Fruit fly (Drosophila melanogaster) whole organism, larva: ENCODE results near the gene yellow-c.

Experiments
- noc ChIP-seq: fragments of 200-800 bp; sonication (Bioruptor generic); optimal IDR thresholded peaks from 3 replicates; lab custom pipeline; 2019; ENCODE audit warnings: missing biosample characterization, mild to moderate bottlenecking, missing genetic modification characterization, moderate library complexity

The yellow-c gene

dm6 chr2L:15067832-15068231, 32.6 kb downstream of the yellow-c start:
- TF ChIP-seq noc (tag; lab: Kevin White, UChicago) = peak; percentile 47

- TF ChIP-seq noc (tag; lab: Kevin White, UChicago) = no peak
Observed at dm6 chr2L:15070216-15070615, 35.0 kb downstream of the yellow-c start, which contains the start of gene vig. Gene vig (minus strand): TSS chr2L:15070316.

dm6 chr2L:15074465-15074864, 39.3 kb downstream of the yellow-c start, which contains the start of gene wwk:
Gene wwk (plus strand): TSS chr2L:15074776.
- TF ChIP-seq noc (tag; lab: Kevin White, UChicago) = no peak
